Worm (Caenorhabditis elegans) whole organism, mixed stage, embryonic: ENCODE measurements around the gene str-30.

Experiments
- M03D4.4 ChIP-seq: sonication (generic microtip); optimal IDR thresholded peaks from 2 replicates; lab custom pipeline; 2017; ENCODE audit warnings: mild to moderate bottlenecking, missing genetic modification characterization, missing compliant biosample characterization
- ces-1 ChIP-seq: fragments of 150-350 bp; optimal IDR thresholded peaks from 2 replicates; lab custom pipeline; 2014; ENCODE audit warnings: missing biosample characterization, missing genetic modification reagents, missing genetic modification characterization
- elt-3 ChIP-seq: fragments of 150-350 bp; optimal IDR thresholded peaks from 2 replicates; lab custom pipeline; 2014; ENCODE audit warnings: missing biosample characterization, missing genetic modification characterization
- flh-1 ChIP-seq: fragments of 200-800 bp; sonication (Bioruptor generic); optimal IDR thresholded peaks from 2 replicates; lab custom pipeline; 2018; ENCODE audit warnings: mild to moderate bottlenecking, missing genetic modification characterization, moderate library complexity, missing compliant biosample characterization
- lin-13 ChIP-seq: fragments of 150-350 bp; optimal IDR thresholded peaks from 2 replicates; lab custom pipeline; 2014; ENCODE audit warnings: missing biosample characterization, missing genetic modification characterization
- nhr-237 ChIP-seq: fragments of 150-350 bp; optimal IDR thresholded peaks from 2 replicates; lab custom pipeline; 2014; ENCODE audit warnings: missing biosample characterization, missing genetic modification characterization
- nhr-76 ChIP-seq: sonication (generic microtip); optimal IDR thresholded peaks from 2 replicates; lab custom pipeline; 2017; ENCODE audit warnings: missing biosample characterization, missing genetic modification characterization
- pha-4 ChIP-seq: fragments of 150-350 bp; optimal IDR thresholded peaks from 2 replicates; lab custom pipeline; 2018; ENCODE audit warnings: missing biosample characterization, missing genetic modification reagents, missing genetic modification characterization
- snpc-4 ChIP-seq: fragments of 150-350 bp; optimal IDR thresholded peaks from 2 replicates; lab custom pipeline; 2014; ENCODE audit warnings: missing biosample characterization, missing genetic modification characterization
- tbx-8 ChIP-seq: fragments of 200-800 bp; sonication (Bioruptor generic); optimal IDR thresholded peaks from 2 replicates; lab custom pipeline; 2018; ENCODE audit warnings: mild to moderate bottlenecking, missing genetic modification characterization, moderate library complexity, missing compliant biosample characterization
- unc-39 ChIP-seq: fragments of 150-350 bp; optimal IDR thresholded peaks from 2 replicates; lab custom pipeline; 2014; ENCODE audit warnings: missing biosample characterization, missing genetic modification characterization
- ztf-11 ChIP-seq: fragments of 150-350 bp; optimal IDR thresholded peaks from 2 replicates; lab custom pipeline; 2014; ENCODE audit warnings: missing biosample characterization, missing genetic modification characterization

- TF ChIP-seq nhr-76 (tag; lab: Kevin White, UChicago) (no peak), unc-39 (tag; lab: Kevin White, UChicago) (no peak), snpc-4 (tag; lab: Kevin White, UChicago) (no peak), nhr-237 (tag; lab: Kevin White, UChicago) (no peak), M03D4.4 (tag; lab: Kevin White, UChicago) (no peak), ces-1 (GFP tag; lab: Kevin White, UChicago) (no peak), ztf-11 (tag; lab: Kevin White, UChicago) (no peak), lin-13 (tag; lab: Kevin White, UChicago) (no peak), tbx-8 (no peak), pha-4 (tag; lab: Kevin White, UChicago) (no peak), elt-3 (no peak), flh-1 (GFP tag; lab: Kevin White, UChicago) (no peak)
Measured at ce11 chrV:3766904-3767303, 42.0 kb downstream of the str-30 start, which contains the start of gene Y39H10A.1.
